ENCODE assay signal across 7 worm cellular contexts in the genomic region with DNA sequence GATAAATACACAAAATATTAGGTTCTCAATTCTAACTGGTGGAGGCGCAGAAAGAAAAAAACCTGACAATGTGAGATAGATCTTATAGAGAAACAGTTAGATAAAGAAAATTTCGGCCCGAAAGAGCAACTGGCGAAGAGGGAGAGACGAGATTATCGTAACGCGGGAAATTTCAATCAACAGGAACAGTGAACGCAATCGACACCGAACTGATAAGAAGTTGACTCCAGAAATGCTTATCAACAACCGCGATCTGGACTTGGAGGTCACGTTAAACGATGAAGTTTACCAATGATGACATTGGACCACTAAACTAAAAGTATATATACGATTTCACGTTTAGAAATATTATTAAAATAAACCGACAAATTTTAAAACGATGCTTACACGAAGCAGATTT.
TF ChIP-seq lines count a peak whose summit lies in the region.

No protein-coding gene starts in this region.

TF ChIP-seq in whole organism, L1 larva, 84 proteins besides CTCF, POLR2A, EP300 and RAD21 (continues in another document):
- TF ChIP-seq nhr-85 (tag; lab: Kevin White, UChicago) (peak; percentile 44), xbp-1 (tag; optimal IDR thresholded peaks at IDR 0.05; lab: Kevin White, UChicago) (no peak), nhr-71 (tag; optimal IDR thresholded peaks at IDR 0.05; lab: Kevin White, UChicago) (peak; percentile 49), lin-14 (GFP tag; optimal IDR thresholded peaks at IDR 0.05; lab: Kevin White, UChicago) (peak; percentile 12), blmp-1 (tag; optimal IDR thresholded peaks at IDR 0.05; lab: Kevin White, UChicago) (no peak), skn-1 (tag; optimal IDR thresholded peaks at IDR 0.05; lab: Kevin White, UChicago) (no peak), ama-1 (optimal IDR thresholded peaks at IDR 0.05; lab: Kevin White, UChicago) (peak; percentile 85), dpl-1 (GFP tag; optimal IDR thresholded peaks at IDR 0.05; lab: Kevin White, UChicago) (peak in 1 of 3 experiments; percentile 3), lin-13 (GFP tag; optimal IDR thresholded peaks at IDR 0.05; lab: Kevin White, UChicago) (peak; percentile 37), nhr-90 (tag; optimal IDR thresholded peaks at IDR 0.05; lab: Kevin White, UChicago; ENCODE audit: poor library complexity) (peak; percentile 27), ceh-63 (GFP tag; optimal IDR thresholded peaks at IDR 0.05; lab: Kevin White, UChicago) (no peak), efl-3 (GFP tag; optimal IDR thresholded peaks at IDR 0.05; lab: Kevin White, UChicago) (no peak)

TF ChIP-seq in whole organism, L2 larva, 48 proteins besides CTCF, POLR2A, EP300 and RAD21 (continues in another document):
- TF ChIP-seq crh-2 (tag; optimal IDR thresholded peaks at IDR 0.05; lab: Kevin White, UChicago): peak; percentile 31
- TF ChIP-seq ztf-4 (tag; optimal IDR thresholded peaks at IDR 0.05; lab: Kevin White, UChicago): peak; percentile 77
- TF ChIP-seq ceh-16 (tag; optimal IDR thresholded peaks at IDR 0.05; lab: Kevin White, UChicago): no peak
- no peak for TF ChIP-seq zag-1 (tag; optimal IDR thresholded peaks at IDR 0.05; lab: Kevin White, UChicago)
- no peak for TF ChIP-seq blmp-1 (tag; optimal IDR thresholded peaks at IDR 0.05; lab: Kevin White, UChicago; ENCODE audit: insufficient read depth)
- no peak for TF ChIP-seq Y55F3AM.14 (GFP tag; optimal IDR thresholded peaks at IDR 0.05; lab: Kevin White, UChicago)
- peak; percentile 25 for TF ChIP-seq sma-9 (GFP tag; optimal IDR thresholded peaks at IDR 0.05; lab: Kevin White, UChicago)
- no peak for TF ChIP-seq sma-9 (tag; optimal IDR thresholded peaks at IDR 0.05; lab: Kevin White, UChicago)
- peak; percentile 38 for TF ChIP-seq unc-62 (GFP tag; optimal IDR thresholded peaks at IDR 0.05; lab: Kevin White, UChicago)
- TF ChIP-seq nhr-12 (tag; optimal IDR thresholded peaks at IDR 0.05; lab: Kevin White, UChicago): no peak
- no peak for TF ChIP-seq nhr-237 (tag; optimal IDR thresholded peaks at IDR 0.05; lab: Kevin White, UChicago)
- TF ChIP-seq fos-1 (tag; optimal IDR thresholded peaks at IDR 0.05; lab: Kevin White, UChicago): peak; percentile 46
- no peak for TF ChIP-seq alr-1 (tag; optimal IDR thresholded peaks at IDR 0.05; lab: Kevin White, UChicago)

TF ChIP-seq in whole organism, L3 larva, 47 proteins besides CTCF, POLR2A, EP300 and RAD21:
- TF ChIP-seq ama-1 (optimal IDR thresholded peaks at IDR 0.05; lab: Kevin White, UChicago) (peak; percentile 94), egl-5 (tag; optimal IDR thresholded peaks at IDR 0.05; lab: Kevin White, UChicago) (peak; percentile 8), fos-1 (tag; optimal IDR thresholded peaks at IDR 0.05; lab: Kevin White, UChicago) (no peak), elt-2 (tag; optimal IDR thresholded peaks at IDR 0.05; lab: Kevin White, UChicago) (peak; percentile 52), nhr-25 (tag; optimal IDR thresholded peaks at IDR 0.05; lab: Kevin White, UChicago) (peak; percentile 72), nhr-67 (tag; optimal IDR thresholded peaks at IDR 0.05; lab: Kevin White, UChicago) (no peak), pha-4 (tag; optimal IDR thresholded peaks at IDR 0.05; lab: Kevin White, UChicago) (peak; percentile 32), jun-1 (tag; optimal IDR thresholded peaks at IDR 0.05; lab: Kevin White, UChicago) (peak; percentile 4)

TF ChIP-seq in whole organism, L4 larva, 104 proteins besides CTCF, POLR2A, EP300 and RAD21 (continues in another document):
- TF ChIP-seq madf-9 (GFP tag; conservative IDR thresholded peaks at IDR 0.05; lab: Robert Waterston, UW) (no peak; the same call in 1 of the 2 replicates), snpc-4 (tag; optimal IDR thresholded peaks at IDR 0.05; lab: Kevin White, UChicago) (no peak), hmg-1.1 (GFP tag; IDR thresholded peaks at IDR 0.05; lab: Robert Waterston, UW) (0 out of 2 replicates have a peak, but pooled peaks have one; percentile 26), spr-1 (tag; optimal IDR thresholded peaks at IDR 0.05; lab: Kevin White, UChicago) (no peak), daf-16 (GFP tag; optimal IDR thresholded peaks at IDR 0.05; lab: Kevin White, UChicago) (no peak), daf-16 (tag; optimal IDR thresholded peaks at IDR 0.05; lab: Kevin White, UChicago) (no peak), unc-39 (tag; optimal IDR thresholded peaks at IDR 0.05; lab: Kevin White, UChicago) (no peak), zfp-3 (GFP tag; conservative IDR thresholded peaks at IDR 0.05; lab: Robert Waterston, UW) (peak; percentile 49), rbr-2 (tag; optimal IDR thresholded peaks at IDR 0.05; lab: Kevin White, UChicago) (no peak), nhr-6 (tag; optimal IDR thresholded peaks at IDR 0.05; lab: Kevin White, UChicago) (peak; percentile 10), mdl-1 (tag; optimal IDR thresholded peaks at IDR 0.05; lab: Kevin White, UChicago) (no peak), zag-1 (tag; optimal IDR thresholded peaks at IDR 0.05; lab: Kevin White, UChicago) (no peak), nhr-76 (tag; optimal IDR thresholded peaks at IDR 0.05; lab: Kevin White, UChicago) (no peak), hlh-30 (tag; optimal IDR thresholded peaks at IDR 0.05; lab: Kevin White, UChicago; ENCODE audit: insufficient read depth) (peak; percentile 22)

TF ChIP-seq in whole organism, late embryonic, 69 proteins besides CTCF, POLR2A, EP300 and RAD21:
- TF ChIP-seq madf-2 (tag; optimal IDR thresholded peaks at IDR 0.05; lab: Kevin White, UChicago) (no peak), pha-4 (tag; optimal IDR thresholded peaks at IDR 0.05; lab: Kevin White, UChicago) (no peak), T23F11.4 (GFP tag; optimal IDR thresholded peaks at IDR 0.05; lab: Kevin White, UChicago) (no peak), elt-2 (tag; optimal IDR thresholded peaks at IDR 0.05; lab: Kevin White, UChicago) (peak; percentile 89), ama-1 (optimal IDR thresholded peaks at IDR 0.05; lab: Kevin White, UChicago) (peak; percentile 23)

TF ChIP-seq in whole organism, mixed stage, embryonic, 35 proteins besides CTCF, POLR2A, EP300 and RAD21:
- TF ChIP-seq elt-1 (tag; optimal IDR thresholded peaks at IDR 0.05; lab: Kevin White, UChicago; ENCODE audit: borderline replicate concordance, insufficient read depth): peak; percentile 92
- TF ChIP-seq hlh-1 (tag; optimal IDR thresholded peaks at IDR 0.05; lab: Kevin White, UChicago): no peak
- no peak for TF ChIP-seq cnd-1 (tag; optimal IDR thresholded peaks at IDR 0.05; lab: Kevin White, UChicago)
- TF ChIP-seq M03D4.4 (tag; optimal IDR thresholded peaks at IDR 0.05; lab: Kevin White, UChicago): no peak

TF ChIP-seq in whole organism, young adult, 124 proteins besides CTCF, POLR2A, EP300 and RAD21 (continues in another document):
- TF ChIP-seq hmg-20 (GFP tag; IDR thresholded peaks at IDR 0.05; lab: Robert Waterston, UW) (peak; percentile 60; the same call in 1 of the 2 replicates), ceh-58 (GFP tag; IDR thresholded peaks at IDR 0.05; lab: Robert Waterston, UW) (0 out of 2 replicates have a peak, but pooled peaks have one; percentile 70), F49E8.2 (tag; optimal IDR thresholded peaks at IDR 0.05; lab: Kevin White, UChicago; ENCODE audit: insufficient read depth) (peak; percentile 96), madf-8 (GFP tag; conservative IDR thresholded peaks at IDR 0.05; lab: Robert Waterston, UW) (peak; percentile 9; the same call in 1 of the 2 replicates), ztf-6 (GFP tag; IDR thresholded peaks at IDR 0.05; lab: Robert Waterston, UW) (no peak), mxl-1 (tag; optimal IDR thresholded peaks at IDR 0.05; lab: Kevin White, UChicago) (no peak), B0261.1 (tag; optimal IDR thresholded peaks at IDR 0.05; lab: Kevin White, UChicago) (no peak), pbrm-1 (GFP tag; IDR thresholded peaks at IDR 0.05; lab: Robert Waterston, UW) (peak; percentile 79), snpc-1.3 (tag; optimal IDR thresholded peaks at IDR 0.05; lab: Kevin White, UChicago; ENCODE audit: insufficient read depth) (peak; percentile 38), dpff-1 (tag; optimal IDR thresholded peaks at IDR 0.05; lab: Kevin White, UChicago) (no peak), sdz-38 (tag; optimal IDR thresholded peaks at IDR 0.05; lab: Kevin White, UChicago) (no peak), Y67H2A.10 (GFP tag; conservative IDR thresholded peaks at IDR 0.05; lab: Robert Waterston, UW) (no peak), mel-28 (tag; optimal IDR thresholded peaks at IDR 0.05; lab: Kevin White, UChicago; ENCODE audit: borderline replicate concordance) (no peak), egl-44 (GFP tag; IDR thresholded peaks at IDR 0.05; lab: Robert Waterston, UW) (0 out of 2 replicates have a peak, but pooled peaks have one; percentile 28), rpc-1 (optimal IDR thresholded peaks at IDR 0.05; lab: Kevin White, UChicago) (no peak), rpc-1 (tag; optimal IDR thresholded peaks at IDR 0.05; lab: Kevin White, UChicago) (no peak), him-1 (tag; optimal IDR thresholded peaks at IDR 0.05; lab: Kevin White, UChicago) (peak; percentile 67), B0035.1 (tag; optimal IDR thresholded peaks at IDR 0.05; lab: Kevin White, UChicago) (peak; percentile 24), lsy-27 (tag; optimal IDR thresholded peaks at IDR 0.05; lab: Kevin White, UChicago; ENCODE audit: borderline replicate concordance, insufficient read depth) (no peak), rec-8 (tag; optimal IDR thresholded peaks at IDR 0.05; lab: Kevin White, UChicago) (peak in 1 of 2 experiments; percentile 2), fkh-3 (tag; optimal IDR thresholded peaks at IDR 0.05; lab: Kevin White, UChicago) (no peak), madf-10 (tag; optimal IDR thresholded peaks at IDR 0.05; lab: Kevin White, UChicago) (peak; percentile 31), attf-5 (GFP tag; optimal IDR thresholded peaks at IDR 0.05; lab: Kevin White, UChicago) (no peak), tlf-1 (GFP tag; optimal IDR thresholded peaks at IDR 0.05; lab: Kevin White, UChicago) (peak; percentile 78), snpc-1.1 (tag; optimal IDR thresholded peaks at IDR 0.05; lab: Kevin White, UChicago; ENCODE audit: insufficient read depth) (no peak), ets-4 (GFP tag; optimal IDR thresholded peaks at IDR 0.05; lab: Kevin White, UChicago) (no peak), ztf-3 (GFP tag; optimal IDR thresholded peaks at IDR 0.05; lab: Kevin White, UChicago) (no peak), ceh-27 (GFP tag; optimal IDR thresholded peaks at IDR 0.05; lab: Kevin White, UChicago) (peak; percentile 68), hrde-1 (tag; optimal IDR thresholded peaks at IDR 0.05; lab: Kevin White, UChicago; ENCODE audit: borderline replicate concordance) (peak; percentile 85), F10E7.11 (tag; optimal IDR thresholded peaks at IDR 0.05; lab: Kevin White, UChicago) (peak; percentile 83), aptf-3 (GFP tag; IDR thresholded peaks at IDR 0.05; lab: Robert Waterston, UW) (peak; percentile 90), madf-6 (GFP tag; IDR thresholded peaks at IDR 0.05; lab: Robert Waterston, UW) (peak; percentile 86), attf-3 (GFP tag; conservative IDR thresholded peaks at IDR 0.05; lab: Robert Waterston, UW) (no peak), F39B2.1 (GFP tag; IDR thresholded peaks at IDR 0.05; lab: Robert Waterston, UW) (peak; percentile 87), mes-4 (tag; optimal IDR thresholded peaks at IDR 0.05; lab: Kevin White, UChicago) (no peak)
